Worm (Caenorhabditis elegans): ENCODE data around the gene F45H10.2.

Gene F45H10.2

ce11 chrII:13469043-13469652, 23.7 kb downstream of the F45H10.2 start, which contains the start of gene E01G4.3:
Gene E01G4.3 (minus strand): TSS chrII:13469602.
- TF ChIP-seq ets-5 (GFP tag; IDR thresholded peaks at IDR 0.05) (no peak), unc-30 (tag; optimal IDR thresholded peaks at IDR 0.05) (no peak), unc-130 (tag; optimal IDR thresholded peaks at IDR 0.05) (peak; percentile 96), efl-1 (optimal IDR thresholded peaks at IDR 0.05) (peak; percentile 34 to 41), efl-1 (GFP tag; optimal IDR thresholded peaks at IDR 0.05 in 1 of 2) (peak; percentile 1 to 76), lin-35 (GFP tag; optimal IDR thresholded peaks at IDR 0.05) (peak in 1 of 2 experiments; percentile 74), ces-1 (GFP tag; optimal IDR thresholded peaks at IDR 0.05) (no peak), egl-13 (tag; optimal IDR thresholded peaks at IDR 0.05) (no peak), jun-1 (tag; optimal IDR thresholded peaks at IDR 0.05) (peak; percentile 82), nhr-85 (tag) (peak; percentile 86), ztf-4 (tag; optimal IDR thresholded peaks at IDR 0.05) (peak; percentile 39), aha-1 (tag; optimal IDR thresholded peaks at IDR 0.05) (no peak), tbx-2 (tag; optimal IDR thresholded peaks at IDR 0.05) (peak; percentile 71), xbp-1 (tag; optimal IDR thresholded peaks at IDR 0.05) (peak; percentile 47), nhr-47 (tag; optimal IDR thresholded peaks at IDR 0.05) (peak; percentile 52), pag-3 (tag; optimal IDR thresholded peaks at IDR 0.05; ENCODE audit: borderline replicate concordance, insufficient read depth) (no peak), blmp-1 (tag; optimal IDR thresholded peaks at IDR 0.05) (peak; percentile 69), mdl-1 (tag; optimal IDR thresholded peaks at IDR 0.05) (peak in 1 of 2 experiments; percentile 87), snu-23 (GFP tag; optimal IDR thresholded peaks at IDR 0.05) (peak; percentile 84), pax-3 (tag; optimal IDR thresholded peaks at IDR 0.05) (no peak), ceh-63 (GFP tag; optimal IDR thresholded peaks at IDR 0.05) (no peak), ama-1 (optimal IDR thresholded peaks at IDR 0.05) (no peak), nhr-19 (GFP tag; conservative IDR thresholded peaks at IDR 0.05) (peak; percentile 90), nhr-71 (tag; optimal IDR thresholded peaks at IDR 0.05) (peak; percentile 91), mab-9 (GFP tag; IDR thresholded peaks at IDR 0.05) (no peak), elt-3 (tag; optimal IDR thresholded peaks at IDR 0.05) (peak in 5 of 6 experiments; percentile 33 to 83 (median 52)), rnt-1 (tag; optimal IDR thresholded peaks at IDR 0.05) (peak; percentile 73), unc-98 (GFP tag; IDR thresholded peaks at IDR 0.05) (0 out of 2 replicates have a peak, but pooled peaks have one; percentile 25), fkh-4 (tag; optimal IDR thresholded peaks at IDR 0.05; ENCODE audit: borderline replicate concordance) (no peak), C16A3.4 (tag; optimal IDR thresholded peaks at IDR 0.05) (peak; percentile 45), nhr-20 (tag; optimal IDR thresholded peaks at IDR 0.05) (peak; percentile 94), lsy-2 (tag; optimal IDR thresholded peaks at IDR 0.05) (peak; percentile 40 to 73), nhr-11 (tag; optimal IDR thresholded peaks at IDR 0.05) (peak; percentile 54), egl-27 (tag; optimal IDR thresholded peaks at IDR 0.05) (peak in 1 of 2 experiments; percentile 16), hlh-17 (GFP tag; optimal IDR thresholded peaks at IDR 0.05; ENCODE audit: borderline replicate concordance) (no peak), dpl-1 (GFP tag; optimal IDR thresholded peaks at IDR 0.05) (peak in 1 of 3 experiments; percentile 30), elt-2 (tag; optimal IDR thresholded peaks at IDR 0.05) (peak; percentile 97), nhr-84 (tag; optimal IDR thresholded peaks at IDR 0.05) (no peak), mep-1 (tag; optimal IDR thresholded peaks at IDR 0.05) (peak; percentile 53), nhr-90 (tag; optimal IDR thresholded peaks at IDR 0.05; ENCODE audit: poor library complexity) (peak; percentile 58), lin-14 (GFP tag; optimal IDR thresholded peaks at IDR 0.05) (peak; percentile 91), lin-39 (tag; optimal IDR thresholded peaks at IDR 0.05) (peak; percentile 1), efl-3 (GFP tag; optimal IDR thresholded peaks at IDR 0.05) (no peak), swsn-7 (tag; optimal IDR thresholded peaks at IDR 0.05) (peak; percentile 32), skn-1 (tag; optimal IDR thresholded peaks at IDR 0.05) (peak; percentile 30), lin-15B (tag; optimal IDR thresholded peaks at IDR 0.05) (no peak)

Measured in whole organism, L1 larva.